3 fruit fly cellular contexts compared by ENCODE assay signal in the genomic region with DNA sequence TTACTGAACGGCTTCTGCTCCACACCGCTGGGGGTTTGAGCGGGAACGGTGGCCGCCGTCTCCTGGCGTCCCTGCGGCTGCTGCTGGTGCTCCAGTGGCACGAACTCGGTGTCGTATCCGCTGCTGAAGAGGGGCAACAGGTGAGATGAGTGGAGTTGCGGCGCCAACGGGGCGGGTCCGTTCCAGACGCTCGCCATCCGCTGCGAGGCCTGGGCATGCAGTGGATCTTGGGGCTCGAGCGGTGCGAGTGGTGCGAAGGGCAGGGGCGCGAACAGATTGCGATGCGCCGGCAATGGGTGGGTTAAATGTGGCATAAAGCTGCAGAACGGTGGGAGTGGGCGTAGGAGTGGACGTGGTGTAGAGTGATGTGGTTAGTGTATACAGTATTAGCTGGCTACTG.
A peak's percentile ranks its signal among the peaks of the same experiment; 100 is the strongest.
TF ChIP-seq lines count a peak whose summit lies in the region.

No protein-coding gene starts in this region.

- TF ChIP-seq CTCF in whole organism, embryonic (GFP tag; optimal IDR thresholded peaks at IDR 0.05; lab: Kevin White, UChicago) = no peak

TF ChIP-seq in whole organism, embryonic, 481 proteins besides CTCF, POLR2A, EP300 and RAD21:
- TF ChIP-seq Ets65A (GFP tag; lab: Kevin White, UChicago) = peak; percentile 65
- TF ChIP-seq crol (GFP tag; IDR thresholded peaks at IDR 0.05; lab: Robert Waterston, UW) = peak; percentile 37; the same call in 1 of the 2 replicates
- TF ChIP-seq Rfx (GFP tag; IDR thresholded peaks at IDR 0.05; lab: Robert Waterston, UW) = peak; percentile 38; the same call in 1 of the 2 replicates
- 0 out of 3 replicates have a peak, but pooled peaks have one; percentile 27 for TF ChIP-seq sr (GFP tag; IDR thresholded peaks at IDR 0.05; lab: Robert Waterston, UW)
- TF ChIP-seq CG11560 (tag; IDR thresholded peaks at IDR 0.05; lab: Robert Waterston, UW) = 0 out of 3 replicates have a peak, but pooled peaks have one; percentile 31
- no peak for TF ChIP-seq Dp (GFP tag; optimal IDR thresholded peaks at IDR 0.05; lab: Kevin White, UChicago)
- 0 out of 3 replicates have a peak, but pooled peaks have one; percentile 33 for TF ChIP-seq CG34422 (GFP tag; IDR thresholded peaks at IDR 0.05; lab: Robert Waterston, UW)
- TF ChIP-seq Med (GFP tag; lab: Kevin White, UChicago) = peak; percentile 77
- TF ChIP-seq H15 (GFP tag; IDR thresholded peaks at IDR 0.05; lab: Robert Waterston, UW) = 0 out of 3 replicates have a peak, but pooled peaks have one; percentile 19
- no peak for TF ChIP-seq CG7745 (tag; optimal IDR thresholded peaks at IDR 0.05; lab: Kevin White, UChicago)
- peak in 1 of 2 experiments; percentile 20 for TF ChIP-seq Dfd (GFP tag; optimal IDR thresholded peaks at IDR 0.05; lab: Kevin White, UChicago)

TF ChIP-seq in whole organism, prepupa, 60 proteins besides CTCF, POLR2A, EP300 and RAD21:
- 0 out of 3 replicates have a peak, but pooled peaks have one; percentile 24 for TF ChIP-seq CG6163 (GFP tag; IDR thresholded peaks at IDR 0.05; lab: Robert Waterston, UW)
- TF ChIP-seq CG6808 (GFP tag; optimal IDR thresholded peaks at IDR 0.05; lab: Kevin White, UChicago) = no peak
TF ChIP-seq in whole organism, prepupa: peak in this region for 1.

TF ChIP-seq in whole organism, pupa, 21 proteins besides CTCF, POLR2A, EP300 and RAD21:
- TF ChIP-seq CG13204 (GFP tag; optimal IDR thresholded peaks at IDR 0.05; lab: Kevin White, UChicago) (peak; percentile 87), CG12605 (GFP tag; IDR thresholded peaks at IDR 0.05; lab: Robert Waterston, UW) (no peak), CG9948 (tag; optimal IDR thresholded peaks at IDR 0.05; lab: Kevin White, UChicago) (no peak), CG14655 (GFP tag; optimal IDR thresholded peaks at IDR 0.05; lab: Kevin White, UChicago) (no peak), CG15710 (tag; optimal IDR thresholded peaks at IDR 0.05; lab: Kevin White, UChicago) (no peak)
